Worm (Caenorhabditis elegans) whole organism, young adult: ENCODE data around the gene vdac-1.

ENCODE experiments used
- C17E4.6 ChIP-seq: fragments of 200-800 bp; sonication (Bioruptor generic); IDR thresholded peaks from 2 replicates; pipeline ENCODE4 v1.3.6; 2022; ENCODE audit warnings: missing genetic modification reagents, missing genetic modification characterization, missing compliant biosample characterization
- D2030.7 ChIP-seq: fragments of 200-800 bp; sonication (Bioruptor generic); IDR thresholded peaks from 2 replicates; pipeline ENCODE4 v1.3.6; 2022; ENCODE audit warnings: missing genetic modification reagents, missing genetic modification characterization, missing compliant biosample characterization
- F39B2.1 ChIP-seq: fragments of 200-800 bp; sonication (Bioruptor generic); IDR thresholded peaks from 2 replicates; pipeline ENCODE4 v1.3.6; 2022; ENCODE audit warnings: missing genetic modification reagents, missing genetic modification characterization, missing compliant biosample characterization
- F49E8.2 ChIP-seq: sonication (generic microtip); optimal IDR thresholded peaks from 3 replicates; lab custom pipeline; 2017; ENCODE audit warnings: missing genetic modification characterization, mild to moderate bottlenecking, missing compliant biosample characterization, antibody characterized with exemption, moderate library complexity; ENCODE audit not compliant: insufficient read depth
- F52B5.7 ChIP-seq: sonication (generic microtip); optimal IDR thresholded peaks from 2 replicates; lab custom pipeline; 2016; ENCODE audit warnings: mild to moderate bottlenecking, missing genetic modification characterization, missing compliant biosample characterization
- F57C9.4 ChIP-seq: sonication (generic microtip); optimal IDR thresholded peaks from 2 replicates; lab custom pipeline; 2017; ENCODE audit warnings: mild to moderate bottlenecking, missing genetic modification characterization, missing compliant biosample characterization
- T07F8.4 ChIP-seq: sonication (generic microtip); optimal IDR thresholded peaks from 2 replicates; lab custom pipeline; 2016; ENCODE audit warnings: mild to moderate bottlenecking, missing genetic modification characterization, moderate library complexity, missing compliant biosample characterization
- T26A5.8 ChIP-seq: sonication (generic microtip); optimal IDR thresholded peaks from 2 replicates; lab custom pipeline; 2016; ENCODE audit warnings: missing genetic modification characterization, missing compliant biosample characterization
- Y53F4B.3 ChIP-seq: fragments of 200-800 bp; sonication (Bioruptor generic); IDR thresholded peaks from 2 replicates; pipeline ENCODE4 v1.3.6; 2022; ENCODE audit warnings: missing genetic modification reagents, missing genetic modification characterization, missing compliant biosample characterization
- Y95B8A.8 ChIP-seq: fragments of 200-800 bp; sonication (Bioruptor generic); IDR thresholded peaks from 2 replicates; pipeline ENCODE4 v1.3.6; 2022; ENCODE audit warnings: missing genetic modification reagents, missing genetic modification characterization, missing compliant biosample characterization
- aptf-3 ChIP-seq: fragments of 200-800 bp; sonication (Bioruptor generic); IDR thresholded peaks from 2 replicates; pipeline ENCODE4 v1.3.6; 2022; ENCODE audit warnings: missing genetic modification characterization, missing compliant biosample characterization
- attf-3 ChIP-seq: fragments of 200-800 bp; sonication (Bioruptor generic); conservative IDR thresholded peaks from 2 replicates; pipeline ENCODE4 v1.3.6; 2022; ENCODE audit warnings: missing genetic modification reagents, missing genetic modification characterization, missing compliant biosample characterization
- bed-1 ChIP-seq: fragments of 200-800 bp; sonication (Bioruptor generic); IDR thresholded peaks from 2 replicates; pipeline ENCODE4 v1.3.6; 2022; ENCODE audit warnings: missing genetic modification reagents, missing genetic modification characterization, missing compliant biosample characterization
- cebp-2 ChIP-seq: fragments of 200-800 bp; sonication (Bioruptor generic); IDR thresholded peaks from 2 replicates; pipeline ENCODE4 v1.3.6; 2022; ENCODE audit warnings: missing genetic modification characterization, missing compliant biosample characterization
- ceh-100 ChIP-seq: fragments of 200-800 bp; sonication (Bioruptor generic); IDR thresholded peaks from 2 replicates; pipeline ENCODE4 v1.3.6; 2022; ENCODE audit warnings: missing genetic modification reagents, missing genetic modification characterization, missing compliant biosample characterization
- ceh-91 ChIP-seq: fragments of 200-800 bp; sonication (Bioruptor generic); IDR thresholded peaks from 2 replicates; pipeline ENCODE4 v1.3.6; 2022; ENCODE audit warnings: missing genetic modification reagents, missing genetic modification characterization, missing compliant biosample characterization
- dox-1 ChIP-seq: fragments of 200-800 bp; sonication (Bioruptor generic); IDR thresholded peaks from 2 replicates; pipeline ENCODE4 v1.3.6; 2022; ENCODE audit warnings: missing genetic modification reagents, missing genetic modification characterization, missing compliant biosample characterization
- dpl-1 ChIP-seq: fragments of 150-350 bp; optimal IDR thresholded peaks from 2 replicates; lab custom pipeline; 2014; ENCODE audit warnings: missing biosample characterization, missing genetic modification reagents, missing genetic modification characterization
- ets-4 ChIP-seq: fragments of 200-800 bp; sonication (Bioruptor generic); optimal IDR thresholded peaks from 2 replicates; lab custom pipeline; 2018; ENCODE audit warnings: mild to moderate bottlenecking, missing genetic modification characterization, missing compliant biosample characterization
- fkh-3 ChIP-seq: sonication (generic microtip); optimal IDR thresholded peaks from 2 replicates; lab custom pipeline; 2016; ENCODE audit warnings: mild to moderate bottlenecking, missing genetic modification characterization, missing compliant biosample characterization
- gei-17 ChIP-seq: fragments of 200-800 bp; sonication (Bioruptor generic); optimal IDR thresholded peaks from 2 replicates; lab custom pipeline; 2018; ENCODE audit warnings: mild to moderate bottlenecking, missing genetic modification characterization, missing compliant biosample characterization
- him-1 ChIP-seq: sonication (generic microtip); optimal IDR thresholded peaks from 2 replicates; lab custom pipeline; 2016; ENCODE audit warnings: missing genotype, missing genetic modification reagents, missing genetic modification characterization, missing compliant biosample characterization
- hmg-1.2 ChIP-seq: fragments of 200-800 bp; sonication (Bioruptor generic); IDR thresholded peaks from 2 replicates; pipeline ENCODE4 v1.3.6; 2022; ENCODE audit warnings: missing genetic modification reagents, missing genetic modification characterization, missing compliant biosample characterization
- hrde-1 ChIP-seq: sonication (generic microtip); optimal IDR thresholded peaks from 2 replicates; lab custom pipeline; 2016; ENCODE audit warnings: missing genetic modification characterization, mild to moderate bottlenecking, missing compliant biosample characterization, moderate library complexity, missing genotype, missing genetic modification reagents, borderline replicate concordance
- lin-54 ChIP-seq: fragments of 200-800 bp; sonication (Bioruptor generic); optimal IDR thresholded peaks from 2 replicates; lab custom pipeline; 2018; ENCODE audit warnings: mild to moderate bottlenecking, missing genetic modification characterization, missing compliant biosample characterization
- lir-1 ChIP-seq: fragments of 200-800 bp; sonication (Bioruptor generic); conservative IDR thresholded peaks from 2 replicates; pipeline ENCODE4 v1.3.6; 2022; ENCODE audit warnings: missing genetic modification reagents, missing genetic modification characterization, missing compliant biosample characterization
- madf-6 ChIP-seq: fragments of 200-800 bp; sonication (Bioruptor generic); IDR thresholded peaks from 2 replicates; pipeline ENCODE4 v1.3.6; 2022; ENCODE audit warnings: missing genetic modification reagents, missing genetic modification characterization, missing compliant biosample characterization
- mxl-1 ChIP-seq: sonication (generic microtip); optimal IDR thresholded peaks from 2 replicates; lab custom pipeline; 2016; ENCODE audit warnings: missing genetic modification characterization, missing compliant biosample characterization
- nfya-2 ChIP-seq: fragments of 200-800 bp; sonication (Bioruptor generic); IDR thresholded peaks from 2 replicates; pipeline ENCODE4 v1.3.6; 2022; ENCODE audit warnings: missing genetic modification reagents, missing genetic modification characterization, missing compliant biosample characterization
- nfyb-1 ChIP-seq: fragments of 200-800 bp; sonication (Bioruptor generic); IDR thresholded peaks from 2 replicates; pipeline ENCODE4 v1.3.6; 2022; ENCODE audit warnings: missing genetic modification reagents, missing genetic modification characterization, missing compliant biosample characterization
- nhr-80 ChIP-seq: sonication (generic microtip); optimal IDR thresholded peaks from 2 replicates; lab custom pipeline; 2016; ENCODE audit warnings: missing genetic modification characterization, missing compliant biosample characterization
- pbrm-1 ChIP-seq: fragments of 200-800 bp; sonication (Bioruptor generic); IDR thresholded peaks from 2 replicates; pipeline ENCODE4 v1.3.6; 2022; ENCODE audit warnings: missing genetic modification reagents, missing genetic modification characterization, missing compliant biosample characterization
- sdz-38 ChIP-seq: sonication (generic microtip); optimal IDR thresholded peaks from 2 replicates; lab custom pipeline; 2016; ENCODE audit warnings: missing genotype, missing genetic modification characterization, missing compliant biosample characterization
- sea-2 ChIP-seq: fragments of 200-800 bp; sonication (Bioruptor generic); IDR thresholded peaks from 2 replicates; pipeline ENCODE4 v1.3.6; 2022; ENCODE audit warnings: missing genetic modification characterization, missing compliant biosample characterization
- snpc-4 ChIP-seq, 5 experiments: fragments of 150-350 bp in 1 of 5; sonication (generic microtip) in 4 of 5; optimal IDR thresholded peaks; 2 replicates each; lab custom pipeline; 2014 to 2018; ENCODE audit warnings: missing genetic modification characterization in 5 of 5, missing biosample characterization in 3 of 5, antibody characterized with exemption in 2 of 5, mild to moderate bottlenecking in 2 of 5, missing compliant biosample characterization in 2 of 5, missing genotype in 2 of 5, moderate library complexity in 2 of 5, missing genetic modification reagents in 1 of 5
- tbp1 ChIP-seq: fragments of 200-800 bp; sonication (Bioruptor generic); optimal IDR thresholded peaks from 2 replicates; lab custom pipeline; 2018; ENCODE audit warnings: mild to moderate bottlenecking, missing genetic modification characterization, missing compliant biosample characterization
- ztf-18 ChIP-seq: sonication (generic microtip); optimal IDR thresholded peaks from 2 replicates; lab custom pipeline; 2016; ENCODE audit warnings: missing genotype, mild to moderate bottlenecking, missing genetic modification characterization, missing compliant biosample characterization
- ztf-26 ChIP-seq: sonication (generic microtip); optimal IDR thresholded peaks from 2 replicates; lab custom pipeline; 2017; ENCODE audit warnings: missing genetic modification characterization, missing compliant biosample characterization

vdac-1 gene

ce11 chrIV:7547843-7548578 is 40.3 kb upstream of the vdac-1 start, which contains the start of the genes cdd-2 and oef-1 (continued):
- TF ChIP-seq ceh-100 (GFP tag; lab: Robert Waterston, UW) (peak; percentile 78), F57C9.4 (tag; lab: Kevin White, UChicago) (no peak), bed-1 (GFP tag; lab: Robert Waterston, UW) (no peak), F52B5.7 (tag; lab: Kevin White, UChicago) (no peak), ztf-18 (tag; lab: Kevin White, UChicago) (peak; percentile 45), attf-3 (GFP tag; lab: Robert Waterston, UW) (peak; percentile 58), nfyb-1 (GFP tag; lab: Robert Waterston, UW) (peak; percentile 62; the same call in 1 of the 2 replicates), ceh-91 (GFP tag; lab: Robert Waterston, UW) (peak; percentile 99), ztf-26 (tag; lab: Kevin White, UChicago) (no peak), hrde-1 (tag; lab: Kevin White, UChicago) (peak; percentile 10), nhr-80 (tag; lab: Kevin White, UChicago) (no peak), nfya-2 (GFP tag; lab: Robert Waterston, UW) (no peak), Y53F4B.3 (GFP tag; lab: Robert Waterston, UW) (no peak), D2030.7 (GFP tag; lab: Robert Waterston, UW) (peak; percentile 96), fkh-3 (tag; lab: Kevin White, UChicago) (no peak), lin-54 (GFP tag; lab: Kevin White, UChicago) (peak; percentile 76), gei-17 (no peak), tbp1 (peak; percentile 53), madf-6 (GFP tag; lab: Robert Waterston, UW) (peak; percentile 98), cebp-2 (GFP tag; lab: Robert Waterston, UW) (0 out of 2 replicates have a peak, but pooled peaks have one; percentile 16), pbrm-1 (GFP tag; lab: Robert Waterston, UW) (peak; percentile 88), aptf-3 (GFP tag; lab: Robert Waterston, UW) (no peak; the same call in 1 of the 2 replicates), ets-4 (no peak), C17E4.6 (peak; percentile 78; the same call in 1 of the 2 replicates), F49E8.2 (tag; lab: Kevin White, UChicago) (peak; percentile 92), snpc-4 (GFP tag; optimal IDR thresholded peaks at IDR 0.05; lab: Kevin White, UChicago) (no peak), snpc-4 (tag; optimal IDR thresholded peaks at IDR 0.05; lab: Kevin White, UChicago) (peak in 3 of 4 experiments; percentile 18 to 61 (median 48)), T26A5.8 (no peak), Y95B8A.8 (GFP tag; lab: Robert Waterston, UW) (peak; percentile 95), F39B2.1 (GFP tag; lab: Robert Waterston, UW) (no peak), hmg-1.2 (GFP tag; lab: Robert Waterston, UW) (peak; percentile 81), sea-2 (GFP tag; lab: Robert Waterston, UW) (no peak), lir-1 (GFP tag; lab: Robert Waterston, UW) (peak; percentile 87), mxl-1 (tag; lab: Kevin White, UChicago) (no peak), dox-1 (GFP tag; lab: Robert Waterston, UW) (peak; percentile 96), T07F8.4 (tag; lab: Kevin White, UChicago) (no peak), dpl-1 (GFP tag; lab: Kevin White, UChicago) (peak; percentile 65), him-1 (tag; lab: Kevin White, UChicago) (peak; percentile 31), sdz-38 (tag; lab: Kevin White, UChicago) (no peak)
